Fruit fly (Drosophila melanogaster) whole organism, prepupa: ENCODE data around the gene TwdlV.

Source experiments
- Blimp-1 ChIP-seq: fragments of 200-800 bp; sonication (Bioruptor generic); optimal IDR thresholded peaks from 3 replicates; lab custom pipeline; 2017; ENCODE audit warnings: missing biosample characterization, missing genetic modification characterization, mild to moderate bottlenecking, moderate library complexity, missing genetic modification reagents
- CG10631 ChIP-seq: fragments of 200-800 bp; sonication (Bioruptor generic); optimal IDR thresholded peaks from 2 replicates; lab custom pipeline; 2016; ENCODE audit warnings: missing biosample characterization, missing genetic modification characterization
- CG10669 ChIP-seq: fragments of 200-800 bp; sonication (Bioruptor generic); optimal IDR thresholded peaks from 3 replicates; lab custom pipeline; 2018; ENCODE audit warnings: missing biosample characterization, mild to moderate bottlenecking, missing genetic modification characterization, moderate library complexity
- CG11294 ChIP-seq: fragments of 200-800 bp; sonication (Bioruptor generic); IDR thresholded peaks from 2 replicates; pipeline ENCODE4 v1.3.6; 2022; ENCODE audit warnings: missing biosample characterization, missing genetic modification characterization
- CG11902 ChIP-seq: fragments of 200-800 bp; sonication (Bioruptor generic); optimal IDR thresholded peaks from 3 replicates; lab custom pipeline; 2016; ENCODE audit warnings: missing biosample characterization, missing genetic modification characterization
- CG1621 ChIP-seq: fragments of 200-800 bp; sonication (Bioruptor generic); optimal IDR thresholded peaks from 3 replicates; lab custom pipeline; 2018; ENCODE audit warnings: missing biosample characterization, mild to moderate bottlenecking, missing genetic modification characterization
- CG16779 ChIP-seq: fragments of 200-800 bp; sonication (Bioruptor generic); optimal IDR thresholded peaks from 3 replicates; lab custom pipeline; 2017; ENCODE audit warnings: missing biosample characterization, mild to moderate bottlenecking, missing genetic modification characterization
- CG3032 ChIP-seq: fragments of 200-800 bp; optimal IDR thresholded peaks from 2 replicates; lab custom pipeline; 2019; ENCODE audit warnings: missing biosample characterization, mild to moderate bottlenecking, missing genetic modification characterization, moderate library complexity
- CG31627 ChIP-seq: fragments of 200-800 bp; sonication (Bioruptor generic); optimal IDR thresholded peaks from 3 replicates; lab custom pipeline; 2016; ENCODE audit warnings: missing biosample characterization, missing genetic modification characterization
- CG32006 ChIP-seq: fragments of 200-800 bp; sonication (Bioruptor generic); optimal IDR thresholded peaks from 3 replicates; lab custom pipeline; 2017; ENCODE audit warnings: missing biosample characterization, mild to moderate bottlenecking, missing genetic modification characterization
- CG34406 ChIP-seq: fragments of 200-800 bp; sonication (Bioruptor generic); optimal IDR thresholded peaks from 3 replicates; lab custom pipeline; 2016; ENCODE audit warnings: missing biosample characterization, missing genetic modification characterization
- CG3919 ChIP-seq: fragments of 200-800 bp; sonication (Bioruptor generic); optimal IDR thresholded peaks from 3 replicates; lab custom pipeline; 2016; ENCODE audit warnings: missing biosample characterization, missing genetic modification characterization
- CG4318 ChIP-seq: fragments of 200-800 bp; sonication (Bioruptor generic); optimal IDR thresholded peaks from 3 replicates; lab custom pipeline; 2017; ENCODE audit warnings: missing biosample characterization, mild to moderate bottlenecking, missing genetic modification characterization
- CG6163 ChIP-seq: fragments of 200-800 bp; sonication (Bioruptor generic); IDR thresholded peaks from 3 replicates; pipeline ENCODE4 v1.3.6; 2022; ENCODE audit warnings: missing biosample characterization, missing genetic modification characterization
- CG6276 ChIP-seq: fragments of 200-800 bp; sonication (Bioruptor generic); optimal IDR thresholded peaks from 2 replicates; lab custom pipeline; 2017; ENCODE audit warnings: missing biosample characterization, mild to moderate bottlenecking, missing genetic modification characterization
- CG6792 ChIP-seq: fragments of 200-800 bp; sonication (Bioruptor generic); optimal IDR thresholded peaks from 3 replicates; lab custom pipeline; 2016; ENCODE audit warnings: missing biosample characterization, missing genetic modification characterization
- CG6854 ChIP-seq: fragments of 200-800 bp; sonication (Bioruptor generic); optimal IDR thresholded peaks from 2 replicates; lab custom pipeline; 2017; ENCODE audit warnings: missing biosample characterization, mild to moderate bottlenecking, missing genetic modification characterization
- CG8119 ChIP-seq: fragments of 200-800 bp; sonication (Bioruptor generic); IDR thresholded peaks from 3 replicates; pipeline ENCODE4 v1.3.6; 2022; ENCODE audit warnings: missing biosample characterization, missing genetic modification characterization
- CG8632 ChIP-seq: fragments of 200-800 bp; sonication (Bioruptor generic); optimal IDR thresholded peaks from 3 replicates; lab custom pipeline; 2016; ENCODE audit warnings: missing biosample characterization, missing genetic modification characterization
- CG9139 ChIP-seq: fragments of 200-800 bp; sonication (Bioruptor generic); optimal IDR thresholded peaks from 3 replicates; lab custom pipeline; 2017; ENCODE audit warnings: missing biosample characterization, mild to moderate bottlenecking, missing genetic modification characterization
- Eip78C ChIP-seq: fragments of 200-800 bp; sonication (Bioruptor generic); peaks from one replicate; lab custom pipeline; 2016; ENCODE audit warnings: missing biosample characterization, missing genetic modification characterization
- Eip93F ChIP-seq: fragments of 200-800 bp; sonication (Bioruptor generic); optimal IDR thresholded peaks from 2 replicates; lab custom pipeline; 2016; ENCODE audit warnings: missing biosample characterization, mild to moderate bottlenecking, missing genetic modification characterization
- Ets21C ChIP-seq: fragments of 200-800 bp; sonication (Bioruptor generic); optimal IDR thresholded peaks from 3 replicates; lab custom pipeline; 2016; ENCODE audit warnings: missing biosample characterization, missing genetic modification characterization
- Ets96B ChIP-seq: fragments of 200-800 bp; optimal IDR thresholded peaks from 2 replicates; lab custom pipeline; 2019; ENCODE audit warnings: missing biosample characterization, mild to moderate bottlenecking, missing genetic modification characterization, moderate library complexity
- Hr38 ChIP-seq: sonication (Bioruptor generic); optimal IDR thresholded peaks from 2 replicates; lab custom pipeline; 2016; ENCODE audit warnings: missing biosample characterization, missing genetic modification characterization
- Hr4 ChIP-seq: fragments of 200-800 bp; sonication (Bioruptor generic); optimal IDR thresholded peaks from 3 replicates; lab custom pipeline; 2016; ENCODE audit warnings: missing biosample characterization, missing genetic modification characterization
- Lpt ChIP-seq: fragments of 200-800 bp; sonication (Bioruptor generic); optimal IDR thresholded peaks from 3 replicates; lab custom pipeline; 2016; ENCODE audit warnings: missing biosample characterization, missing genetic modification characterization
- OdsH ChIP-seq: fragments of 200-800 bp; sonication (Bioruptor generic); optimal IDR thresholded peaks from 3 replicates; lab custom pipeline; 2016; ENCODE audit warnings: missing biosample characterization, missing genetic modification characterization
- Smox ChIP-seq: fragments of 200-800 bp; sonication (Bioruptor generic); optimal IDR thresholded peaks from 3 replicates; lab custom pipeline; 2016; ENCODE audit warnings: missing biosample characterization, missing genetic modification characterization
- Sox102F ChIP-seq: fragments of 200-800 bp; sonication (Bioruptor generic); optimal IDR thresholded peaks from 2 replicates; lab custom pipeline; 2016; ENCODE audit warnings: missing biosample characterization, mild to moderate bottlenecking, missing genetic modification characterization
- Sox15 ChIP-seq: fragments of 200-800 bp; sonication (Bioruptor generic); optimal IDR thresholded peaks from 3 replicates; lab custom pipeline; 2016; ENCODE audit warnings: missing biosample characterization, missing genetic modification characterization
- acj6 ChIP-seq: fragments of 200-800 bp; sonication (Bioruptor generic); optimal IDR thresholded peaks from 3 replicates; lab custom pipeline; 2016; ENCODE audit warnings: missing biosample characterization, missing genetic modification characterization
- cyc ChIP-seq: fragments of 200-800 bp; sonication (Bioruptor generic); optimal IDR thresholded peaks from 3 replicates; lab custom pipeline; 2016; ENCODE audit warnings: missing biosample characterization, missing genetic modification characterization
- dac ChIP-seq: fragments of 200-800 bp; sonication (Bioruptor generic); optimal IDR thresholded peaks from 2 replicates; lab custom pipeline; 2017; ENCODE audit warnings: missing biosample characterization, mild to moderate bottlenecking, missing genetic modification characterization
- dsx ChIP-seq: fragments of 200-800 bp; optimal IDR thresholded peaks from 3 replicates; lab custom pipeline; 2019; ENCODE audit warnings: missing biosample characterization, mild to moderate bottlenecking, missing genetic modification characterization, moderate library complexity; ENCODE audit not compliant: poor library complexity, severe bottlenecking
- eg ChIP-seq: fragments of 200-800 bp; sonication (Bioruptor generic); IDR thresholded peaks from 3 replicates; pipeline ENCODE4 v1.3.6; 2022; ENCODE audit warnings: missing biosample characterization, missing genetic modification characterization
- fd85E ChIP-seq: fragments of 200-800 bp; sonication (Bioruptor generic); optimal IDR thresholded peaks from 3 replicates; lab custom pipeline; 2016; ENCODE audit warnings: missing biosample characterization, missing genetic modification characterization
- fkh ChIP-seq: fragments of 200-800 bp; sonication (Bioruptor generic); optimal IDR thresholded peaks from 3 replicates; lab custom pipeline; 2017; ENCODE audit warnings: missing biosample characterization, mild to moderate bottlenecking, missing genetic modification characterization, moderate library complexity
- lz ChIP-seq: fragments of 200-800 bp; sonication (Bioruptor generic); optimal IDR thresholded peaks from 3 replicates; lab custom pipeline; 2016; ENCODE audit warnings: missing biosample characterization, missing genetic modification characterization
- net ChIP-seq: fragments of 200-800 bp; sonication (Bioruptor generic); optimal IDR thresholded peaks from 3 replicates; lab custom pipeline; 2016; ENCODE audit warnings: missing biosample characterization, missing genetic modification characterization
- salr ChIP-seq, 2 experiments: fragments of 200-800 bp; sonication (Bioruptor generic); optimal IDR thresholded peaks; 3 replicates each; lab custom pipeline; 2016 to 2018; ENCODE audit warnings: missing biosample characterization in 2 of 2, missing genetic modification characterization in 2 of 2, mild to moderate bottlenecking in 1 of 2
- spab ChIP-seq: fragments of 200-800 bp; sonication (Bioruptor generic); optimal IDR thresholded peaks from 2 replicates; lab custom pipeline; 2017; ENCODE audit warnings: missing biosample characterization, mild to moderate bottlenecking, missing genetic modification characterization, missing genetic modification reagents
- vri ChIP-seq: fragments of 200-800 bp; sonication (Bioruptor generic); optimal IDR thresholded peaks from 3 replicates; lab custom pipeline; 2016; ENCODE audit warnings: missing biosample characterization, mild to moderate bottlenecking, missing genetic modification characterization

TwdlV gene

dm6 chr3R:4243096-4243940, 11.2 kb upstream of the TwdlV start, which contains the start of gene CG34305 (continued):
- TF ChIP-seq Ets21C (GFP tag; lab: Kevin White, UChicago): peak; percentile 14
- TF ChIP-seq Blimp-1 (GFP tag; lab: Kevin White, UChicago): no peak
- no peak for TF ChIP-seq CG6163
- no peak for TF ChIP-seq Sox15
- TF ChIP-seq Sox102F (GFP tag; lab: Kevin White, UChicago): peak; percentile 28
- TF ChIP-seq salr (GFP tag; optimal IDR thresholded peaks at IDR 0.05; lab: Kevin White, UChicago): no peak
- no peak for TF ChIP-seq eg (GFP tag; lab: Robert Waterston, UW)
- no peak for TF ChIP-seq CG8119 (GFP tag; lab: Robert Waterston, UW)
- TF ChIP-seq vri: peak; percentile 40
- TF ChIP-seq CG1621: no peak
- no peak for TF ChIP-seq fd85E (GFP tag; lab: Kevin White, UChicago)
- TF ChIP-seq dsx (GFP tag; lab: Kevin White, UChicago): no peak
- TF ChIP-seq CG34406 (GFP tag; lab: Kevin White, UChicago): peak; percentile 38
- TF ChIP-seq Ets96B (tag; lab: Kevin White, UChicago): no peak
- TF ChIP-seq net: peak; percentile 10
- TF ChIP-seq fkh: no peak
- peak; percentile 18 for TF ChIP-seq CG10631 (GFP tag; lab: Kevin White, UChicago)
- peak; percentile 32 for TF ChIP-seq CG10669 (GFP tag; lab: Kevin White, UChicago)
- TF ChIP-seq CG4318 (GFP tag; lab: Kevin White, UChicago): no peak
- peak; percentile 35 for TF ChIP-seq CG6792
- no peak for TF ChIP-seq Eip93F (GFP tag; lab: Kevin White, UChicago)
- peak; percentile 42 for TF ChIP-seq OdsH (GFP tag; lab: Kevin White, UChicago)
- peak; percentile 38 for TF ChIP-seq lz (GFP tag; lab: Kevin White, UChicago)
- no peak for TF ChIP-seq Lpt (GFP tag; lab: Kevin White, UChicago)
- TF ChIP-seq CG6854 (GFP tag; lab: Kevin White, UChicago): no peak
- no peak for TF ChIP-seq CG11294
- no peak for TF ChIP-seq CG3032 (tag; lab: Kevin White, UChicago)
- peak; percentile 9 for TF ChIP-seq CG11902 (GFP tag; lab: Kevin White, UChicago)
- TF ChIP-seq cyc (GFP tag; lab: Kevin White, UChicago): peak; percentile 37
- TF ChIP-seq Eip78C: peak; percentile 84
- TF ChIP-seq dac: no peak
- no peak for TF ChIP-seq CG9139 (GFP tag; lab: Kevin White, UChicago)
- TF ChIP-seq Hr4: no peak
- TF ChIP-seq CG31627 (GFP tag; lab: Kevin White, UChicago): peak; percentile 20
- no peak for TF ChIP-seq CG32006
- peak; percentile 11 for TF ChIP-seq CG3919
- peak; percentile 13 for TF ChIP-seq CG8632 (GFP tag; lab: Kevin White, UChicago)
- peak; percentile 19 for TF ChIP-seq acj6 (GFP tag; lab: Kevin White, UChicago)
- no peak for TF ChIP-seq Hr38 (GFP tag; lab: Kevin White, UChicago)
- no peak for TF ChIP-seq CG16779
- TF ChIP-seq Smox (GFP tag; lab: Kevin White, UChicago): peak; percentile 39

dm6 chr3R:4246578-4247070, 7.9 kb upstream of the TwdlV start, which contains the start of gene TwdlF:
Gene TwdlF (plus strand): TSS chr3R:4247020.
- TF ChIP-seq CG6276 (GFP tag; lab: Kevin White, UChicago): no peak
- no peak for TF ChIP-seq spab
